Comparison of ENCODE assay signal across 5 fruit fly cellular contexts in the genomic region with DNA sequence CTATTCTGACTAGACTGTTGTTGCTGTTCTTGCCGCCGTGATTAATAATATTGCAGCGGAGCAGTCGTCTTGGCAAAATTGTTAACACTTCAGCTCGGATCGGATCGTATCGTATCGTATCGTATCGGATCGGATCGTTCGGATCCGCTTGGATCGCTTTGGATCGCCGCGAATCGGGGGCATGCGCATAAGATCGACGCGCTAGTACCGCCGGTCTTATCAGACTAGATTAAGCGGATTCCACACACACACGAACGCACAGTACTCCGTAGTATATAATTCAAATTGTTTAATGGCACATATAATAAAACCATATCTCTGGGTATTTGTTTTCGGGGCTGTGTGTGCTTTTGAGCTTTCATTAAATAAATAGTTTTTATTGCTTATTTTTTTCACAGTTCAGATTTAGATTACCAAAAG.
TF ChIP-seq lines count a peak whose summit lies in the region.

No protein-coding gene starts in this region.

- TF ChIP-seq CTCF in whole organism, embryonic (GFP tag; optimal IDR thresholded peaks at IDR 0.05; lab: Kevin White, UChicago), result peak; percentile 15

TF ChIP-seq in whole organism, adult, 20 proteins besides CTCF, POLR2A, EP300 and RAD21 (continues in another document):
- TF ChIP-seq CG12768 (GFP tag; optimal IDR thresholded peaks at IDR 0.05; lab: Kevin White, UChicago) (peak; percentile 74), ovo (GFP tag; optimal IDR thresholded peaks at IDR 0.05; lab: Kevin White, UChicago) (no peak), Clk (GFP tag; optimal IDR thresholded peaks at IDR 0.05; lab: Kevin White, UChicago) (no peak), Hr96 (GFP tag; optimal IDR thresholded peaks at IDR 0.05; lab: Kevin White, UChicago) (peak; percentile 43), Mnt (GFP tag; optimal IDR thresholded peaks at IDR 0.05; lab: Kevin White, UChicago) (peak; percentile 56), Crg-1 (GFP tag; optimal IDR thresholded peaks at IDR 0.05; lab: Kevin White, UChicago) (no peak), toe (GFP tag; optimal IDR thresholded peaks at IDR 0.05; lab: Kevin White, UChicago) (no peak), CG5204 (GFP tag; optimal IDR thresholded peaks at IDR 0.05; lab: Kevin White, UChicago) (no peak), cnc (optimal IDR thresholded peaks at IDR 0.05; lab: Kevin White, UChicago) (no peak), bab1 (GFP tag; optimal IDR thresholded peaks at IDR 0.05; lab: Kevin White, UChicago) (peak; percentile 4), CG11617 (GFP tag; optimal IDR thresholded peaks at IDR 0.05; lab: Kevin White, UChicago) (no peak), CG14711 (tag; optimal IDR thresholded peaks at IDR 0.05; lab: Kevin White, UChicago) (no peak), tj (GFP tag; optimal IDR thresholded peaks at IDR 0.05; lab: Kevin White, UChicago) (peak; percentile 34), CG1620 (GFP tag; optimal IDR thresholded peaks at IDR 0.05; lab: Kevin White, UChicago) (peak; percentile 2), pad (GFP tag; optimal IDR thresholded peaks at IDR 0.05; lab: Kevin White, UChicago) (no peak), kay (GFP tag; lab: Kevin White, UChicago; ENCODE audit: borderline replicate concordance) (peak; percentile 99), CG33017 (tag; optimal IDR thresholded peaks at IDR 0.05; lab: Kevin White, UChicago) (peak; percentile 48)

TF ChIP-seq in whole organism, embryonic, 481 proteins besides CTCF, POLR2A, EP300 and RAD21 (continues in another document):
- TF ChIP-seq PHDP (tag; optimal IDR thresholded peaks at IDR 0.05; lab: Kevin White, UChicago) (peak; percentile 71), CG12071 (GFP tag; optimal IDR thresholded peaks at IDR 0.05; lab: Kevin White, UChicago) (peak; percentile 80), Usf (GFP tag; optimal IDR thresholded peaks at IDR 0.05; lab: Kevin White, UChicago) (no peak), wek (GFP tag; optimal IDR thresholded peaks at IDR 0.05; lab: Kevin White, UChicago) (peak; percentile 68), CG13296 (GFP tag; optimal IDR thresholded peaks at IDR 0.05; lab: Kevin White, UChicago) (peak; percentile 74), CG10543 (GFP tag; optimal IDR thresholded peaks at IDR 0.05; lab: Kevin White, UChicago) (peak; percentile 94), CG10274 (GFP tag; optimal IDR thresholded peaks at IDR 0.05; lab: Kevin White, UChicago) (peak; percentile 15), grau (tag; optimal IDR thresholded peaks at IDR 0.05; lab: Kevin White, UChicago) (peak; percentile 35), CG3281 (GFP tag; optimal IDR thresholded peaks at IDR 0.05; lab: Kevin White, UChicago) (peak; percentile 69), nerfin-1 (tag; optimal IDR thresholded peaks at IDR 0.05; lab: Kevin White, UChicago) (peak; percentile 44), seq (GFP tag; IDR thresholded peaks at IDR 0.05; lab: Robert Waterston, UW) (peak; percentile 51; the same call in 1 of the 2 replicates), chinmo (GFP tag; IDR thresholded peaks at IDR 0.05; lab: Robert Waterston, UW; ENCODE audit: partially characterized antibody) (peak; percentile 90; the same call in 3 of the 4 replicates), lab (GFP tag; optimal IDR thresholded peaks at IDR 0.05; lab: Kevin White, UChicago) (peak; percentile 79), CG12299 (tag; optimal IDR thresholded peaks at IDR 0.05; lab: Kevin White, UChicago) (peak; percentile 70), B-H2 (GFP tag; optimal IDR thresholded peaks at IDR 0.05; lab: Kevin White, UChicago) (peak; percentile 63), CG7987 (GFP tag; optimal IDR thresholded peaks at IDR 0.05; lab: Kevin White, UChicago) (peak; percentile 66), gem (tag; optimal IDR thresholded peaks at IDR 0.05; lab: Kevin White, UChicago) (peak; percentile 58)

TF ChIP-seq in whole organism, prepupa, 60 proteins besides CTCF, POLR2A, EP300 and RAD21:
- TF ChIP-seq spab (GFP tag; optimal IDR thresholded peaks at IDR 0.05; lab: Kevin White, UChicago) (no peak), CG6163 (GFP tag; IDR thresholded peaks at IDR 0.05; lab: Robert Waterston, UW) (no peak), Eip78C (GFP tag; lab: Kevin White, UChicago) (peak; percentile 71), CG6808 (GFP tag; optimal IDR thresholded peaks at IDR 0.05; lab: Kevin White, UChicago) (no peak), Met (GFP tag; optimal IDR thresholded peaks at IDR 0.05; lab: Kevin White, UChicago) (no peak), pdm3 (GFP tag; optimal IDR thresholded peaks at IDR 0.05; lab: Kevin White, UChicago) (no peak), Sox102F (GFP tag; optimal IDR thresholded peaks at IDR 0.05; lab: Kevin White, UChicago) (no peak), vri (GFP tag; optimal IDR thresholded peaks at IDR 0.05; lab: Kevin White, UChicago) (peak; percentile 78), acj6 (GFP tag; optimal IDR thresholded peaks at IDR 0.05; lab: Kevin White, UChicago) (no peak), CG7368 (GFP tag; optimal IDR thresholded peaks at IDR 0.05; lab: Kevin White, UChicago) (no peak), fkh (GFP tag; optimal IDR thresholded peaks at IDR 0.05; lab: Kevin White, UChicago) (peak; percentile 56), CG9139 (GFP tag; optimal IDR thresholded peaks at IDR 0.05; lab: Kevin White, UChicago) (no peak), fd85E (GFP tag; optimal IDR thresholded peaks at IDR 0.05; lab: Kevin White, UChicago) (no peak), CG6854 (GFP tag; optimal IDR thresholded peaks at IDR 0.05; lab: Kevin White, UChicago) (peak; percentile 44), svp (GFP tag; lab: Kevin White, UChicago) (peak; percentile 89)

TF ChIP-seq in whole organism, pupa, 21 proteins besides CTCF, POLR2A, EP300 and RAD21:
- no peak for TF ChIP-seq CG8301 (tag; optimal IDR thresholded peaks at IDR 0.05; lab: Kevin White, UChicago)
- no peak for TF ChIP-seq CG10348 (GFP tag; IDR thresholded peaks at IDR 0.05; lab: Robert Waterston, UW)
- no peak for TF ChIP-seq CG17806 (tag; optimal IDR thresholded peaks at IDR 0.05; lab: Kevin White, UChicago)
- TF ChIP-seq CG15710 (tag; optimal IDR thresholded peaks at IDR 0.05; lab: Kevin White, UChicago), result no peak
- no peak for TF ChIP-seq CG12605 (GFP tag; IDR thresholded peaks at IDR 0.05; lab: Robert Waterston, UW)
- TF ChIP-seq gl (tag; optimal IDR thresholded peaks at IDR 0.05; lab: Kevin White, UChicago), result no peak
- peak; percentile 18 for TF ChIP-seq EcR (GFP tag; optimal IDR thresholded peaks at IDR 0.05; lab: Kevin White, UChicago)
- TF ChIP-seq CG9948 (tag; optimal IDR thresholded peaks at IDR 0.05; lab: Kevin White, UChicago), result no peak
- TF ChIP-seq Ets98B (GFP tag; IDR thresholded peaks at IDR 0.05; lab: Robert Waterston, UW), result no peak
- no peak for TF ChIP-seq fd96Ca (GFP tag; IDR thresholded peaks at IDR 0.05; lab: Robert Waterston, UW)
- peak; percentile 34 for TF ChIP-seq CG13204 (GFP tag; optimal IDR thresholded peaks at IDR 0.05; lab: Kevin White, UChicago)
- TF ChIP-seq D1 (tag; optimal IDR thresholded peaks at IDR 0.05; lab: Kevin White, UChicago), result no peak
- no peak for TF ChIP-seq CG14655 (GFP tag; optimal IDR thresholded peaks at IDR 0.05; lab: Kevin White, UChicago)
- TF ChIP-seq Pif1B (GFP tag; optimal IDR thresholded peaks at IDR 0.05; lab: Kevin White, UChicago), result no peak
- no peak for TF ChIP-seq Snoo (tag; optimal IDR thresholded peaks at IDR 0.05; lab: Kevin White, UChicago)
- no peak for TF ChIP-seq rn (GFP tag; IDR thresholded peaks at IDR 0.05; lab: Robert Waterston, UW)
TF ChIP-seq in whole organism, pupa: peak in this region for 2.

TF ChIP-seq in whole organism, wandering third instar larva, 38 proteins besides CTCF, POLR2A, EP300 and RAD21 (continues in another document):
- no peak for TF ChIP-seq GATAd (GFP tag; optimal IDR thresholded peaks at IDR 0.05; lab: Kevin White, UChicago)
- TF ChIP-seq Abd-B (GFP tag; optimal IDR thresholded peaks at IDR 0.05; lab: Kevin White, UChicago), result no peak
- TF ChIP-seq psq (GFP tag; optimal IDR thresholded peaks at IDR 0.05; lab: Kevin White, UChicago), result no peak
- TF ChIP-seq dl (GFP tag; optimal IDR thresholded peaks at IDR 0.05; lab: Kevin White, UChicago; ENCODE audit: insufficient read depth in 1 of 2, partially characterized antibody in 2 of 2), result no peak
- peak; percentile 6 for TF ChIP-seq OdsH (GFP tag; optimal IDR thresholded peaks at IDR 0.05; lab: Kevin White, UChicago)
- no peak for TF ChIP-seq fru (GFP tag; optimal IDR thresholded peaks at IDR 0.05; lab: Kevin White, UChicago)
- no peak for TF ChIP-seq sv (GFP tag; optimal IDR thresholded peaks at IDR 0.05; lab: Kevin White, UChicago)
- no peak for TF ChIP-seq CG9705 (GFP tag; optimal IDR thresholded peaks at IDR 0.05; lab: Kevin White, UChicago)
- TF ChIP-seq Hr78 (GFP tag; optimal IDR thresholded peaks at IDR 0.05; lab: Kevin White, UChicago), result no peak
- no peak for TF ChIP-seq woc (GFP tag; optimal IDR thresholded peaks at IDR 0.05; lab: Kevin White, UChicago)
- peak; percentile 67 for TF ChIP-seq CrebA (GFP tag; optimal IDR thresholded peaks at IDR 0.05; lab: Kevin White, UChicago; ENCODE audit: borderline replicate concordance)
- TF ChIP-seq dmrt93B (GFP tag; optimal IDR thresholded peaks at IDR 0.05; lab: Kevin White, UChicago), result no peak
- TF ChIP-seq jim (GFP tag; optimal IDR thresholded peaks at IDR 0.05; lab: Kevin White, UChicago), result no peak
- no peak for TF ChIP-seq pan (optimal IDR thresholded peaks at IDR 0.05; lab: Kevin White, UChicago)
- TF ChIP-seq h (GFP tag; optimal IDR thresholded peaks at IDR 0.05; lab: Kevin White, UChicago), result peak; percentile 52
- no peak for TF ChIP-seq tai (GFP tag; optimal IDR thresholded peaks at IDR 0.05; lab: Kevin White, UChicago)
- TF ChIP-seq sage (GFP tag; optimal IDR thresholded peaks at IDR 0.05; lab: Kevin White, UChicago), result no peak
- TF ChIP-seq Mio (GFP tag; optimal IDR thresholded peaks at IDR 0.05; lab: Kevin White, UChicago), result no peak
- no peak for TF ChIP-seq ey (GFP tag; optimal IDR thresholded peaks at IDR 0.05; lab: Kevin White, UChicago)
- peak; percentile 45 for TF ChIP-seq brk (GFP tag; optimal IDR thresholded peaks at IDR 0.05; lab: Kevin White, UChicago)
- TF ChIP-seq Rel (GFP tag; optimal IDR thresholded peaks at IDR 0.05; lab: Kevin White, UChicago), result peak; percentile 10
- TF ChIP-seq Rel (tag; optimal IDR thresholded peaks at IDR 0.05; lab: Kevin White, UChicago), result peak; percentile 82
- no peak for TF ChIP-seq N (GFP tag; optimal IDR thresholded peaks at IDR 0.05; lab: Kevin White, UChicago)
- no peak for TF ChIP-seq Hnf4 (GFP tag; optimal IDR thresholded peaks at IDR 0.05; lab: Kevin White, UChicago)
- no peak for TF ChIP-seq HLH106 (tag; optimal IDR thresholded peaks at IDR 0.05; lab: Kevin White, UChicago)
- TF ChIP-seq Sp1 (GFP tag; optimal IDR thresholded peaks at IDR 0.05; lab: Kevin White, UChicago), result peak; percentile 31
- no peak for TF ChIP-seq usp (GFP tag; optimal IDR thresholded peaks at IDR 0.05; lab: Kevin White, UChicago)
- TF ChIP-seq Hr83 (GFP tag; optimal IDR thresholded peaks at IDR 0.05; lab: Kevin White, UChicago; ENCODE audit: poor library complexity, severe bottlenecking), result peak; percentile 69
- TF ChIP-seq rgr (GFP tag; optimal IDR thresholded peaks at IDR 0.05; lab: Kevin White, UChicago), result no peak
- no peak for TF ChIP-seq dsf (GFP tag; optimal IDR thresholded peaks at IDR 0.05; lab: Kevin White, UChicago; ENCODE audit: borderline replicate concordance)
